Worm (Caenorhabditis elegans) whole organism, mixed stage, embryonic: ENCODE measurements around the gene mec-14.

Source experiments
- bed-3 ChIP-seq: fragments of 200-800 bp; sonication (Bioruptor generic); optimal IDR thresholded peaks from 3 replicates; lab custom pipeline; 2018; ENCODE audit warnings: mild to moderate bottlenecking, missing genetic modification characterization, moderate library complexity, missing compliant biosample characterization
- cnd-1 ChIP-seq: fragments of 200-800 bp; sonication (Bioruptor generic); optimal IDR thresholded peaks from 2 replicates; lab custom pipeline; 2018; ENCODE audit warnings: mild to moderate bottlenecking, missing genetic modification characterization, missing compliant biosample characterization
- ham-2 ChIP-seq: fragments of 200-800 bp; sonication (Bioruptor generic); optimal IDR thresholded peaks from 2 replicates; lab custom pipeline; 2018; ENCODE audit warnings: mild to moderate bottlenecking, missing genetic modification characterization, missing compliant biosample characterization
- hlh-1 ChIP-seq: fragments of 150-350 bp; optimal IDR thresholded peaks from 2 replicates; lab custom pipeline; 2014; ENCODE audit warnings: missing biosample characterization, missing genetic modification reagents, missing genetic modification characterization
- nhr-12 ChIP-seq: fragments of 150-350 bp; optimal IDR thresholded peaks from 2 replicates; lab custom pipeline; 2014; ENCODE audit warnings: missing biosample characterization, missing genetic modification characterization
- nhr-237 ChIP-seq: fragments of 150-350 bp; optimal IDR thresholded peaks from 2 replicates; lab custom pipeline; 2014; ENCODE audit warnings: missing biosample characterization, missing genetic modification characterization
- nhr-76 ChIP-seq: sonication (generic microtip); optimal IDR thresholded peaks from 2 replicates; lab custom pipeline; 2017; ENCODE audit warnings: missing biosample characterization, missing genetic modification characterization
- pha-4 ChIP-seq: fragments of 150-350 bp; optimal IDR thresholded peaks from 2 replicates; lab custom pipeline; 2018; ENCODE audit warnings: missing biosample characterization, missing genetic modification reagents, missing genetic modification characterization
- snpc-4 ChIP-seq: fragments of 150-350 bp; optimal IDR thresholded peaks from 2 replicates; lab custom pipeline; 2014; ENCODE audit warnings: missing biosample characterization, missing genetic modification characterization
- sptf-1 ChIP-seq: sonication (generic microtip); optimal IDR thresholded peaks from 2 replicates; lab custom pipeline; 2017; ENCODE audit warnings: mild to moderate bottlenecking, missing genetic modification characterization, moderate library complexity, missing compliant biosample characterization
- unc-120 ChIP-seq: sonication (generic microtip); optimal IDR thresholded peaks from 2 replicates; lab custom pipeline; 2017; ENCODE audit warnings: missing genetic modification characterization, missing compliant biosample characterization; ENCODE audit not compliant: poor library complexity, severe bottlenecking
- unc-39 ChIP-seq: fragments of 150-350 bp; optimal IDR thresholded peaks from 2 replicates; lab custom pipeline; 2014; ENCODE audit warnings: missing biosample characterization, missing genetic modification characterization
- unc-62 ChIP-seq: fragments of 150-350 bp; optimal IDR thresholded peaks from 2 replicates; lab custom pipeline; 2014; ENCODE audit warnings: missing biosample characterization, missing genetic modification reagents, missing genetic modification characterization
- ztf-11 ChIP-seq: fragments of 150-350 bp; optimal IDR thresholded peaks from 2 replicates; lab custom pipeline; 2014; ENCODE audit warnings: missing biosample characterization, missing genetic modification characterization

DNA sequence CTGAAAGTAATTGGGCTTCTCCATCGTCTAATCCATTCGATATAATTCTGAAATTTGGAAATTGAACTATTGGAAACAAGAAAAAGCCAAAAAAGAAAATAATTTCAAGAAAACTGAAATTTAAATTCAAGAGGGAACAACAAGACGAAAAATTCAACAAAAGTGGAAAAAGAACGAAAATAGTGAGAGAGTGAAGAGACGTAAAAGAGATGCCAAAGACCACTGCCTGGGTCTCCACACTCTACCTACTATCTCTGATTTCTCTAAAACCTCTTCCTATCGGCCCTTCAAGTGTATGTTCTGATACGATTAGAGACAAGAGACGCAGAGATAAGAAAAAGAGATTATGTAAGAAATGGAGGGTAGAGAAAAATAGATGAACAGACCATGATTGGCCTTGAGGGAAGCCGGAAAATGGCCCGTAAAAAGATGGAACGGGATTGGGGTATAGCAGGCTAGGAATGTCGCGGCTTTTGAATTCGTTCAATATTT lies 39.0 kb downstream of the mec-14 start, which contains the start of gene ogt-1:
- no peak for TF ChIP-seq ztf-11
- no peak for TF ChIP-seq nhr-76 (tag; lab: Kevin White, UChicago)
- TF ChIP-seq snpc-4 (tag; lab: Kevin White, UChicago) = no peak
- no peak for TF ChIP-seq cnd-1
- peak; percentile 87 for TF ChIP-seq nhr-237
- TF ChIP-seq unc-120 = peak; percentile 69
- TF ChIP-seq hlh-1 (tag; lab: Kevin White, UChicago) = peak; percentile 42
- TF ChIP-seq pha-4 (tag; lab: Kevin White, UChicago) = peak; percentile 57
- no peak for TF ChIP-seq nhr-12 (tag; lab: Kevin White, UChicago)
- peak; percentile 9 for TF ChIP-seq sptf-1
- no peak for TF ChIP-seq unc-39
- peak; percentile 76 for TF ChIP-seq unc-62 (GFP tag; lab: Kevin White, UChicago)
- no peak for TF ChIP-seq bed-3 (GFP tag; lab: Kevin White, UChicago)
- TF ChIP-seq ham-2 (GFP tag; lab: Kevin White, UChicago) = peak; percentile 80
